Worm (Caenorhabditis elegans) whole organism, young adult: ENCODE results near the gene C04E12.2.

Experiments used
- B0336.3 ChIP-seq: fragments of 200-800 bp; sonication (Bioruptor generic); IDR thresholded peaks from 2 replicates; pipeline ENCODE4 v1.3.6; 2022; ENCODE audit warnings: missing genetic modification characterization, missing compliant biosample characterization
- T07F8.4 ChIP-seq: sonication (generic microtip); optimal IDR thresholded peaks from 2 replicates; lab custom pipeline; 2016; ENCODE audit warnings: mild to moderate bottlenecking, missing genetic modification characterization, moderate library complexity, missing compliant biosample characterization
- athp-1 ChIP-seq: sonication (generic microtip); optimal IDR thresholded peaks from 2 replicates; lab custom pipeline; 2017; ENCODE audit warnings: mild to moderate bottlenecking, missing genetic modification characterization, missing compliant biosample characterization
- attf-3 ChIP-seq: fragments of 200-800 bp; sonication (Bioruptor generic); conservative IDR thresholded peaks from 2 replicates; pipeline ENCODE4 v1.3.6; 2022; ENCODE audit warnings: missing genetic modification reagents, missing genetic modification characterization, missing compliant biosample characterization
- cebp-1 ChIP-seq, 2 experiments: fragments of 200-800 bp in 1 of 2; sonication (Bioruptor generic) in 1 of 2; sonication (generic microtip) in 1 of 2; IDR thresholded peaks in 1 of 2; optimal IDR thresholded peaks in 1 of 2; 2 replicates each; pipeline versions ENCODE4 v1.3.6 to Lab custom; 2017 to 2022; ENCODE audit warnings: missing compliant biosample characterization in 2 of 2, missing genetic modification characterization in 2 of 2, mild to moderate bottlenecking in 1 of 2, missing genetic modification reagents in 1 of 2, moderate library complexity in 1 of 2
- fkh-3 ChIP-seq: sonication (generic microtip); optimal IDR thresholded peaks from 2 replicates; lab custom pipeline; 2016; ENCODE audit warnings: mild to moderate bottlenecking, missing genetic modification characterization, missing compliant biosample characterization
- lag-1 ChIP-seq: fragments of 200-800 bp; sonication (Bioruptor generic); IDR thresholded peaks from 2 replicates; pipeline ENCODE4 v1.3.6; 2022; ENCODE audit warnings: missing genetic modification reagents, missing genetic modification characterization, missing compliant biosample characterization
- lin-26 ChIP-seq: fragments of 200-800 bp; sonication (Bioruptor generic); IDR thresholded peaks from 2 replicates; pipeline ENCODE4 v1.3.6; 2022; ENCODE audit warnings: missing genetic modification reagents, missing genetic modification characterization, missing compliant biosample characterization
- lin-40 ChIP-seq: sonication (generic microtip); optimal IDR thresholded peaks from 2 replicates; lab custom pipeline; 2016; ENCODE audit warnings: missing genetic modification characterization, mild to moderate bottlenecking, missing compliant biosample characterization, missing genotype, missing genetic modification reagents
- lin-54 ChIP-seq: fragments of 200-800 bp; sonication (Bioruptor generic); optimal IDR thresholded peaks from 2 replicates; lab custom pipeline; 2018; ENCODE audit warnings: mild to moderate bottlenecking, missing genetic modification characterization, missing compliant biosample characterization
- madf-8 ChIP-seq: fragments of 200-800 bp; sonication (Bioruptor generic); conservative IDR thresholded peaks from 2 replicates; pipeline ENCODE4 v1.3.6; 2022; ENCODE audit warnings: missing genetic modification reagents, missing genetic modification characterization, missing compliant biosample characterization
- mcd-1 ChIP-seq: fragments of 200-800 bp; sonication (Bioruptor generic); IDR thresholded peaks from 2 replicates; pipeline ENCODE4 v1.3.6; 2022; ENCODE audit warnings: missing genetic modification reagents, missing genetic modification characterization, missing compliant biosample characterization
- unc-62 ChIP-seq: fragments of 150-350 bp; optimal IDR thresholded peaks from 2 replicates; lab custom pipeline; 2014; ENCODE audit warnings: missing biosample characterization, missing genetic modification reagents, missing genetic modification characterization

- TF ChIP-seq unc-62 (GFP tag; lab: Kevin White, UChicago) (no peak), T07F8.4 (tag; lab: Kevin White, UChicago) (no peak), attf-3 (GFP tag; lab: Robert Waterston, UW) (no peak), cebp-1 (GFP tag; IDR thresholded peaks at IDR 0.05; lab: Robert Waterston, UW) (no peak), cebp-1 (tag; optimal IDR thresholded peaks at IDR 0.05; lab: Kevin White, UChicago) (no peak), lin-26 (GFP tag; lab: Robert Waterston, UW) (no peak), B0336.3 (no peak), fkh-3 (no peak), madf-8 (GFP tag; lab: Robert Waterston, UW) (no peak), lin-40 (no peak), lin-54 (no peak), mcd-1 (GFP tag; lab: Robert Waterston, UW) (no peak), lag-1 (GFP tag; lab: Robert Waterston, UW) (no peak), athp-1 (no peak)
Observed at ce11 chrV:3349877-3350276, 18.0 kb upstream of the C04E12.2 start, which contains the start of gene C17B7.15.
